Fruit fly (Drosophila melanogaster): Measurements from ENCODE around the gene CG6216.

The CG6216 gene

DNA sequence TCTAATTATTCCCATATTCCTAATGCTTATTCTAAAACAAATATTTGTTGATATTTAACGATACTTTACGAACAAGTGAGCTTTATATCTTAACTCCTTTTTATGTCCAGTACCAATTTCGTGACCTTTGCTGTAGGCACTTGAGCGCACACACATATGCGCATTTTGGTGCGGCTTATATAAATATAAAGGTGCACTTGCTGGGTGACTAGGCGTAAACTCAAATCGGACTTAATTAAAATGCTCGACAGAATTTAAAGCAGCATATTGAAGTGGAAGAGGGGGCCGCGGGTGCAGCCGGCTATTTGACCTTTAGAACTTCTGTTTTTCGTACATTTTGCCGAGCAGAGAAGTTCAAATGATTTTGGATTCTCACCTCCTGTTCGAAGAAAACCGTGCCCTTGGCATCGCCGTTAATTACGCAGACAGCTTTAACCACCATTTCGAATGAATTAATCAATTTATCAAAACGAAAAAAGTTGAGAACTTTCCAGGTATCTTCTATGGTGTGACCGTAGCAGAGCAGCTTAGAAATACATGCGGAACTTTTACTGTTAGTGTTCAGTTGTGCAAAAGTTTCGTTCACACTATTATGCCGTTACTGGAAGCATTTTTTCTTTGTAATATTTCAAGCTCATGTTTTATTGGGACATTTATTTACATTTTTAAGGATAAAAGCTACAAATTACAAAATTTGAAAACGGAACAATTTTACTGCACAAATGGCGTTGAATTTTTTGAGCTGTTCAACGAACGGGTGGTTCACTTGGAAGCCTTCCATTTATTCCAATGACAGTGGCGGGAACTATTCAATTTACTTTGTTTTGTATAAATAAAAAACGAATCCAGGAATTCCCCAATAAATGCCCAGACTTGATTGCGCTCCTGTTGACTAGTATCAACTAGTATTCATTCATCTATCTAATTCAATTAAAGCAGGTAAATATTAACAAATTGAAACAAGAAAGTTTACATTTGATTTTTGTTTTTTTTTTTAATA, 37.1 kb downstream of the CG6216 start, which contains the start of gene Sod1 (continued):
- TF ChIP-seq Gug (GFP tag; IDR thresholded peaks at IDR 0.05) (no peak; the same call in 1 of the 2 replicates), CG6854 (GFP tag; optimal IDR thresholded peaks at IDR 0.05) (peak; percentile 91), CG11294 (GFP tag; IDR thresholded peaks at IDR 0.05) (no peak), fd85E (GFP tag; optimal IDR thresholded peaks at IDR 0.05) (no peak), cyc (GFP tag; optimal IDR thresholded peaks at IDR 0.05) (no peak), CG16779 (tag; optimal IDR thresholded peaks at IDR 0.05) (peak; percentile 60), Eip93F (GFP tag; optimal IDR thresholded peaks at IDR 0.05) (peak; percentile 5), CG34406 (GFP tag; optimal IDR thresholded peaks at IDR 0.05) (no peak), CG15336 (GFP tag; IDR thresholded peaks at IDR 0.05) (peak; percentile 48; the same call in 1 of the 2 replicates), CG11762 (GFP tag; optimal IDR thresholded peaks at IDR 0.05; ENCODE audit: insufficient read depth) (peak; percentile 34), vri (GFP tag; optimal IDR thresholded peaks at IDR 0.05) (no peak), spab (GFP tag; optimal IDR thresholded peaks at IDR 0.05) (peak; percentile 66), dsx (GFP tag; optimal IDR thresholded peaks at IDR 0.05; ENCODE audit: poor library complexity, severe bottlenecking) (peak; percentile 58), CG6276 (GFP tag; optimal IDR thresholded peaks at IDR 0.05) (no peak), Ets21C (GFP tag; optimal IDR thresholded peaks at IDR 0.05) (no peak), Hr4 (GFP tag; optimal IDR thresholded peaks at IDR 0.05) (peak; percentile 59), CG3919 (GFP tag; optimal IDR thresholded peaks at IDR 0.05) (no peak), pdm3 (GFP tag; optimal IDR thresholded peaks at IDR 0.05) (no peak), CG8319 (GFP tag; optimal IDR thresholded peaks at IDR 0.05) (no peak), CG7368 (GFP tag; optimal IDR thresholded peaks at IDR 0.05) (no peak), CG6808 (GFP tag; optimal IDR thresholded peaks at IDR 0.05) (peak; percentile 88), eg (GFP tag; IDR thresholded peaks at IDR 0.05) (no peak; the same call in 2 of the 3 replicates), Blimp-1 (GFP tag; optimal IDR thresholded peaks at IDR 0.05) (peak; percentile 40), ss (GFP tag; optimal IDR thresholded peaks at IDR 0.05) (peak; percentile 92 to 93), Eip78C (GFP tag) (peak; percentile 79)

DNA sequence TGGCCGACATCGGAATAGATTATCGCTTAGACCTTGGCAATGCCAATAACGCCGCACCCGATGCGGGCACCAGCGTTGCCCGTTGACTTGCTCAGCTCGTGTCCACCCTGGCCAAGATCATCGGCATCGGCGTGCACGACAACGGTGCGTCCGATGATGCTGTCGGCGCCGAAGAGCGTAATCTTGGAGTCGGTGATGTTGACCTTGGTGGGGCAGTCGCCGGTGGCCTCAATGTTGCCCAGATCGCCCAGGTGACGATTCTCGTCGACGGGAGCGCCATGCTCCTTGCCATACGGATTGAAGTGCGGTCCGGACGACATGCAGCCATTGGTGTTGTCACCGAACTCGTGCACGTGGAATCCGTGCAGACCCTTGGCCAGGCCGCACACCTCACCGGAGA, 38.2 kb downstream of the CG6216 start:
- TF ChIP-seq acj6 (GFP tag; optimal IDR thresholded peaks at IDR 0.05) (no peak), Smox (GFP tag; optimal IDR thresholded peaks at IDR 0.05) (no peak), CG6163 (GFP tag; IDR thresholded peaks at IDR 0.05) (no peak), pdm3 (GFP tag; optimal IDR thresholded peaks at IDR 0.05) (no peak), esn (GFP tag; optimal IDR thresholded peaks at IDR 0.05) (no peak), CG32006 (GFP tag; optimal IDR thresholded peaks at IDR 0.05) (no peak), eg (GFP tag; IDR thresholded peaks at IDR 0.05) (no peak), Hr4 (GFP tag; optimal IDR thresholded peaks at IDR 0.05) (no peak), vri (GFP tag; optimal IDR thresholded peaks at IDR 0.05) (no peak), Gug (GFP tag; IDR thresholded peaks at IDR 0.05) (no peak), CG6808 (GFP tag; optimal IDR thresholded peaks at IDR 0.05) (no peak)

- TF ChIP-seq CG11294 (GFP tag; IDR thresholded peaks at IDR 0.05), result no peak
- peak; percentile 6 for TF ChIP-seq Sox14 (GFP tag; optimal IDR thresholded peaks at IDR 0.05)
Measured at dm6 chr3L:11109454-11109853, 41.1 kb downstream of the CG6216 start, which contains the start of the genes CG34012 and emei. Gene CG34012, minus strand, starts transcription at chr3L:11109505. Gene emei, plus strand, starts transcription at chr3L:11109690.

DNA sequence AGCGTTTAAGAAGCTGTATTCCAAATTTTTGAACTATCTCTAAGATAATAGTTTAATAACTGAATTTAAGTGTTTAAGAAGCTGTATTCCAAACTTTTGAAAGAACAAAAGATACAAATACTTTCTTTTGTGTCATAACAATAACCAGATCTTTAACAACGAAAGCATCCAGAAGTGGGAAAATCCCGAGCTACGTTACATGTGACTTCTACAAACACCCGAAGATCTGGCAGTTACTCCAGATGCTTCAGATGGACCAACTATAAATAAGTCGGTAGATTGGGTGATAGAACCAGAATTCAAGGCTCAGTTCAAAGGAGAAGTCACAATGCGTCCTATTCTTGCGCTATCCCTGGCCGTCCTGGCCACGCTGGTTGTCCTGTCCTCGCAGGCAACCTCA, 42.6 kb downstream of the CG6216 start, which contains the start of gene CG12522:
TSS of gene CG12522 (plus strand) at position 301 of the 400 bp plus-strand sequence.
- no peak for TF ChIP-seq Lpt (GFP tag; optimal IDR thresholded peaks at IDR 0.05)
- no peak for TF ChIP-seq CG6276 (GFP tag; optimal IDR thresholded peaks at IDR 0.05)
- no peak for TF ChIP-seq CG7368 (GFP tag; optimal IDR thresholded peaks at IDR 0.05)
- no peak for TF ChIP-seq Sox102F (GFP tag; optimal IDR thresholded peaks at IDR 0.05)
- no peak for TF ChIP-seq CG9139 (GFP tag; optimal IDR thresholded peaks at IDR 0.05)

Measured in whole organism, prepupa.